Fruit fly (Drosophila melanogaster): ENCODE measurements around the gene Wwox.
A peak's percentile ranks its signal among the peaks of the same experiment; 100 is the strongest.

Wwox gene

DNA sequence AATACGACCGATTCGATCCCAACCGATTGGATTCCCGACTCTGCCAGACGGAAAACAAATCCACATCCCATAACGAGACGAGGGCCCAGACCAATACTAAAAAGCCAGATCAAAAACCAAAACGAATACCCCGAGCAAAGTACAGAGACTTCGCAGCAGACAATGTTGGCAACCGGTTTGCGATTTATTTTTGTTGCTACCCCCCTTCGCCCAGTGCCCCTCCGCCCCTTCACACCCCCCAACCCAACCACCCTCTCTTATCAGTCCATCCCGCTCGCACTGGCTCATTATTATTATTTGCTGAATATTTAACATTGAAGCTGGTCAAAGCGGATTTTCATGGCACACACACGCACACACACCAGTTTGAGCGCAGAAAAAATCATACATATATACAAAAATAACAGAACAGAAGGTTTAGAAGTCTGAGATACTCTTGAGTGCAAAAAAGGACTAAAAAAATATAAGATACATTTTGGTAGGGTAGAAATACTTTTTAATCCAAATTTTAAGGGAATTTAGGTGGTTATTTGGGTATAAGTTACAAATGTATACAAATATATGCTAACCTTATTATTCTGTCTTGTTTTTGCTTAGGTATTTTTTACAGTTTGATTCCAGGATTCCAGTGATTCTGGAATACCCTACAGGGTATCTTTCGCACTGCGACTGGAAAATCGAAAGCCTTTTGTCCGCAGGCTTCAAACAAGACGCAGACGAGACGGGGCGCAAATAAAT lies 30.4 kb downstream of the Wwox start:
- no peak for TF ChIP-seq Myc (optimal IDR thresholded peaks at IDR 0.05)
- no peak for TF ChIP-seq CG9705 (GFP tag; optimal IDR thresholded peaks at IDR 0.05)
- TF ChIP-seq Hnf4 (GFP tag; optimal IDR thresholded peaks at IDR 0.05), result peak; percentile 9
- peak; percentile 76 for TF ChIP-seq OdsH (GFP tag; optimal IDR thresholded peaks at IDR 0.05)
- TF ChIP-seq N (GFP tag; optimal IDR thresholded peaks at IDR 0.05), result no peak
- TF ChIP-seq Abd-B (GFP tag; optimal IDR thresholded peaks at IDR 0.05), result no peak
- TF ChIP-seq Sp1 (GFP tag; optimal IDR thresholded peaks at IDR 0.05), result peak; percentile 70
- TF ChIP-seq HLH106 (tag; optimal IDR thresholded peaks at IDR 0.05), result peak; percentile 62
- TF ChIP-seq Hr83 (GFP tag; optimal IDR thresholded peaks at IDR 0.05; ENCODE audit: poor library complexity, severe bottlenecking), result peak; percentile 34
- no peak for TF ChIP-seq Jra (GFP tag; optimal IDR thresholded peaks at IDR 0.05)
- TF ChIP-seq CG32264 (GFP tag; optimal IDR thresholded peaks at IDR 0.05), result no peak
- TF ChIP-seq lola (GFP tag; optimal IDR thresholded peaks at IDR 0.05), result no peak
- TF ChIP-seq jim (GFP tag; optimal IDR thresholded peaks at IDR 0.05), result peak; percentile 29
- TF ChIP-seq h (GFP tag; optimal IDR thresholded peaks at IDR 0.05), result peak; percentile 61
- TF ChIP-seq psq (GFP tag; optimal IDR thresholded peaks at IDR 0.05), result peak; percentile 63
- peak in 1 of 2 experiments; percentile 80 for TF ChIP-seq foxo (GFP tag; optimal IDR thresholded peaks at IDR 0.05)
- TF ChIP-seq dmrt93B (GFP tag; optimal IDR thresholded peaks at IDR 0.05), result peak; percentile 54
- TF ChIP-seq Rel (GFP tag; optimal IDR thresholded peaks at IDR 0.05), result no peak
- peak; percentile 51 for TF ChIP-seq Rel (tag; optimal IDR thresholded peaks at IDR 0.05)
- TF ChIP-seq rgr (GFP tag; optimal IDR thresholded peaks at IDR 0.05), result peak; percentile 57
- peak; percentile 73 for TF ChIP-seq fru (GFP tag; optimal IDR thresholded peaks at IDR 0.05)
- TF ChIP-seq GATAd (GFP tag; optimal IDR thresholded peaks at IDR 0.05), result no peak
- peak; percentile 34 for TF ChIP-seq Vsx2 (GFP tag; optimal IDR thresholded peaks at IDR 0.05; ENCODE audit: partially characterized antibody)
- TF ChIP-seq pan (optimal IDR thresholded peaks at IDR 0.05), result peak; percentile 61
- TF ChIP-seq woc (GFP tag; optimal IDR thresholded peaks at IDR 0.05), result peak; percentile 73
- peak; percentile 33 for TF ChIP-seq brk (GFP tag; optimal IDR thresholded peaks at IDR 0.05)
- peak; percentile 79 for TF ChIP-seq ey (GFP tag; optimal IDR thresholded peaks at IDR 0.05)
- TF ChIP-seq br (GFP tag; optimal IDR thresholded peaks at IDR 0.05), result peak; percentile 72
- peak; percentile 26 for TF ChIP-seq Dfd (GFP tag; optimal IDR thresholded peaks at IDR 0.05)
- TF ChIP-seq Dif (GFP tag; optimal IDR thresholded peaks at IDR 0.05; ENCODE audit: partially characterized antibody), result peak; percentile 50
- peak in 1 of 2 experiments; percentile 24 for TF ChIP-seq dl (GFP tag; optimal IDR thresholded peaks at IDR 0.05; ENCODE audit: insufficient read depth in 1 of 2, partially characterized antibody in 2 of 2)

dm6 chr2L:7971423-7971822 lies 32.7 kb downstream of the Wwox start:
- TF ChIP-seq N (GFP tag; optimal IDR thresholded peaks at IDR 0.05) (no peak), jim (GFP tag; optimal IDR thresholded peaks at IDR 0.05) (no peak), sv (GFP tag; optimal IDR thresholded peaks at IDR 0.05) (no peak), foxo (GFP tag; optimal IDR thresholded peaks at IDR 0.05) (peak in 1 of 2 experiments; percentile 33), dl (GFP tag; optimal IDR thresholded peaks at IDR 0.05; ENCODE audit: insufficient read depth in 1 of 2, partially characterized antibody in 2 of 2) (no peak), lola (GFP tag; optimal IDR thresholded peaks at IDR 0.05) (no peak), OdsH (GFP tag; optimal IDR thresholded peaks at IDR 0.05) (peak; percentile 36), Hr78 (GFP tag; optimal IDR thresholded peaks at IDR 0.05) (no peak), Hnf4 (GFP tag; optimal IDR thresholded peaks at IDR 0.05) (no peak), usp (GFP tag; optimal IDR thresholded peaks at IDR 0.05) (no peak), rgr (GFP tag; optimal IDR thresholded peaks at IDR 0.05) (peak; percentile 14), dsf (GFP tag; optimal IDR thresholded peaks at IDR 0.05; ENCODE audit: borderline replicate concordance) (no peak), psq (GFP tag; optimal IDR thresholded peaks at IDR 0.05) (no peak), Jra (GFP tag; optimal IDR thresholded peaks at IDR 0.05) (no peak), Abd-B (GFP tag; optimal IDR thresholded peaks at IDR 0.05) (no peak), brk (GFP tag; optimal IDR thresholded peaks at IDR 0.05) (no peak), Dif (GFP tag; optimal IDR thresholded peaks at IDR 0.05; ENCODE audit: partially characterized antibody) (no peak), dmrt93B (GFP tag; optimal IDR thresholded peaks at IDR 0.05) (no peak), br (GFP tag; optimal IDR thresholded peaks at IDR 0.05) (no peak), h (GFP tag; optimal IDR thresholded peaks at IDR 0.05) (no peak), Rel (GFP tag; optimal IDR thresholded peaks at IDR 0.05) (no peak), Rel (tag; optimal IDR thresholded peaks at IDR 0.05) (no peak), ey (GFP tag; optimal IDR thresholded peaks at IDR 0.05) (peak; percentile 9), Myc (optimal IDR thresholded peaks at IDR 0.05) (no peak), Mio (GFP tag; optimal IDR thresholded peaks at IDR 0.05) (no peak), Vsx2 (GFP tag; optimal IDR thresholded peaks at IDR 0.05; ENCODE audit: partially characterized antibody) (no peak), woc (GFP tag; optimal IDR thresholded peaks at IDR 0.05) (no peak), CG32264 (GFP tag; optimal IDR thresholded peaks at IDR 0.05) (no peak), Hr83 (GFP tag; optimal IDR thresholded peaks at IDR 0.05; ENCODE audit: poor library complexity, severe bottlenecking) (no peak), tai (GFP tag; optimal IDR thresholded peaks at IDR 0.05) (no peak), Dfd (GFP tag; optimal IDR thresholded peaks at IDR 0.05) (peak; percentile 45), GATAd (GFP tag; optimal IDR thresholded peaks at IDR 0.05) (no peak)
